Worm (Caenorhabditis elegans) whole organism, L4 larva: ENCODE data around the gene F28B1.2.
A peak's percentile ranks its signal among the peaks of the same experiment; 100 is the strongest.

ENCODE experiments used
- F10B5.3 ChIP-seq: sonication (generic microtip); optimal IDR thresholded peaks from 2 replicates; lab custom pipeline; 2016; ENCODE audit warnings: mild to moderate bottlenecking, missing genetic modification characterization, missing compliant biosample characterization
- Y105C5A.15 ChIP-seq: fragments of 200-800 bp; sonication (Bioruptor generic); IDR thresholded peaks from 2 replicates; pipeline ENCODE4 v1.3.6; 2022; ENCODE audit warnings: missing genetic modification characterization, missing compliant biosample characterization
- Y48G9A.11 ChIP-seq: fragments of 200-800 bp; sonication (Bioruptor generic); IDR thresholded peaks from 2 replicates; pipeline ENCODE4 v1.3.6; 2022; ENCODE audit warnings: missing genetic modification reagents, missing genetic modification characterization, missing compliant biosample characterization
- Y5F2A.4 ChIP-seq: fragments of 200-800 bp; sonication (Bioruptor generic); optimal IDR thresholded peaks from 2 replicates; lab custom pipeline; 2018; ENCODE audit warnings: mild to moderate bottlenecking, missing genetic modification characterization, missing compliant biosample characterization
- ZK546.5 ChIP-seq, 2 experiments: sonication (generic microtip); optimal IDR thresholded peaks; 2 replicates each; lab custom pipeline; 2017; ENCODE audit warnings: missing biosample characterization in 2 of 2, missing genetic modification characterization in 2 of 2
- ceh-20 ChIP-seq: fragments of 200-800 bp; sonication (Bioruptor generic); IDR thresholded peaks from 2 replicates; pipeline ENCODE4 v1.3.6; 2022; ENCODE audit warnings: missing genetic modification reagents, missing genetic modification characterization, missing compliant biosample characterization
- ceh-62 ChIP-seq: sonication (generic microtip); optimal IDR thresholded peaks from 2 replicates; lab custom pipeline; 2017; ENCODE audit warnings: missing biosample characterization, missing genetic modification characterization
- cey-2 ChIP-seq: sonication (generic microtip); optimal IDR thresholded peaks from 3 replicates; lab custom pipeline; 2017; ENCODE audit warnings: missing genetic modification characterization, mild to moderate bottlenecking, missing compliant biosample characterization, antibody characterized with exemption, borderline replicate concordance; ENCODE audit not compliant: insufficient read depth
- daf-12 ChIP-seq: fragments of 150-350 bp; optimal IDR thresholded peaks from 2 replicates; lab custom pipeline; 2014; ENCODE audit warnings: missing biosample characterization, missing genetic modification reagents, missing genetic modification characterization
- dmd-9 ChIP-seq: fragments of 200-800 bp; sonication (Bioruptor generic); IDR thresholded peaks from 2 replicates; pipeline ENCODE4 v1.3.6; 2022; ENCODE audit warnings: missing genetic modification reagents, missing genetic modification characterization, missing compliant biosample characterization
- dpl-1 ChIP-seq: fragments of 150-350 bp; optimal IDR thresholded peaks from 2 replicates; lab custom pipeline; 2014; ENCODE audit warnings: missing biosample characterization, missing genetic modification reagents, missing genetic modification characterization
- duxl-1 ChIP-seq: sonication (generic microtip); optimal IDR thresholded peaks from 2 replicates; lab custom pipeline; 2016; ENCODE audit warnings: mild to moderate bottlenecking, missing genetic modification characterization, moderate library complexity, missing compliant biosample characterization; ENCODE audit not compliant: poor library complexity
- dve-1 ChIP-seq: sonication (generic microtip); optimal IDR thresholded peaks from 2 replicates; lab custom pipeline; 2017; ENCODE audit warnings: antibody characterized with exemption, mild to moderate bottlenecking, missing genetic modification characterization, missing compliant biosample characterization; ENCODE audit not compliant: insufficient read depth
- hlh-11 ChIP-seq: fragments of 200-800 bp; sonication (Bioruptor generic); optimal IDR thresholded peaks from 2 replicates; lab custom pipeline; 2018; ENCODE audit warnings: mild to moderate bottlenecking, missing genetic modification characterization, missing compliant biosample characterization
- hmg-1.1 ChIP-seq: fragments of 200-800 bp; sonication (Bioruptor generic); IDR thresholded peaks from 2 replicates; pipeline ENCODE4 v1.3.6; 2022; ENCODE audit warnings: missing genetic modification reagents, missing genetic modification characterization, missing compliant biosample characterization
- lin-15B ChIP-seq: fragments of 150-350 bp; sonication (generic microtip); optimal IDR thresholded peaks from 3 replicates; lab custom pipeline; 2014; ENCODE audit warnings: missing biosample characterization, missing genetic modification characterization
- madf-5 ChIP-seq, 2 experiments: fragments of 200-800 bp; sonication (Bioruptor generic); IDR thresholded peaks; 2 replicates each; pipeline ENCODE4 v1.3.6; 2022; ENCODE audit warnings: missing compliant biosample characterization in 2 of 2, missing genetic modification characterization in 2 of 2
- mdt-29 ChIP-seq: fragments of 200-800 bp; sonication (Bioruptor generic); IDR thresholded peaks from 2 replicates; pipeline ENCODE4 v1.3.6; 2022; ENCODE audit warnings: missing genetic modification reagents, missing genetic modification characterization, missing compliant biosample characterization
- nhr-111 ChIP-seq: fragments of 200-800 bp; sonication (Bioruptor generic); optimal IDR thresholded peaks from 2 replicates; lab custom pipeline; 2018; ENCODE audit warnings: mild to moderate bottlenecking, missing genetic modification characterization, missing compliant biosample characterization
- nhr-25 ChIP-seq: sonication (generic microtip); optimal IDR thresholded peaks from 2 replicates; lab custom pipeline; 2017; ENCODE audit warnings: missing genetic modification characterization, mild to moderate bottlenecking, missing compliant biosample characterization, antibody characterized with exemption, moderate library complexity, borderline replicate concordance; ENCODE audit not compliant: insufficient read depth
- nhr-41 ChIP-seq: fragments of 200-800 bp; sonication (Bioruptor generic); IDR thresholded peaks from 2 replicates; pipeline ENCODE4 v1.3.6; 2022; ENCODE audit warnings: missing genetic modification reagents, missing genetic modification characterization, missing compliant biosample characterization
- nhr-42 ChIP-seq: fragments of 200-800 bp; sonication (Bioruptor generic); IDR thresholded peaks from 2 replicates; pipeline ENCODE4 v1.3.6; 2022; ENCODE audit warnings: missing genetic modification characterization, missing compliant biosample characterization
- php-3 ChIP-seq: fragments of 200-800 bp; sonication (Bioruptor generic); IDR thresholded peaks from 2 replicates; pipeline ENCODE4 v1.3.6; 2022; ENCODE audit warnings: missing genetic modification reagents, missing genetic modification characterization, missing compliant biosample characterization
- tra-1 ChIP-seq: fragments of 200-800 bp; sonication (Bioruptor generic); IDR thresholded peaks from 2 replicates; pipeline ENCODE4 v1.3.6; 2022; ENCODE audit warnings: missing genetic modification reagents, missing genetic modification characterization, missing compliant biosample characterization
- unc-39 ChIP-seq: sonication (generic microtip); optimal IDR thresholded peaks from 2 replicates; lab custom pipeline; 2017; ENCODE audit warnings: missing biosample characterization, missing genetic modification characterization
- unc-62 ChIP-seq, 3 experiments: fragments of 150-350 bp in 1 of 3; sonication (generic microtip); optimal IDR thresholded peaks in 2 of 3; peaks in 1 of 3; 1 replicate in 1 of 3; 2 replicates in 2 of 3; lab custom pipeline; 2014 to 2017; ENCODE audit warnings: missing biosample characterization in 3 of 3, missing genetic modification characterization in 3 of 3, missing genetic modification reagents in 3 of 3, missing genotype in 1 of 3
- zag-1 ChIP-seq: fragments of 150-350 bp; optimal IDR thresholded peaks from 2 replicates; lab custom pipeline; 2014; ENCODE audit warnings: missing biosample characterization, missing genetic modification characterization
- zfp-2 ChIP-seq: sonication (generic microtip); optimal IDR thresholded peaks from 2 replicates; lab custom pipeline; 2016; ENCODE audit warnings: mild to moderate bottlenecking, missing genetic modification characterization, missing compliant biosample characterization
- zip-11 ChIP-seq: fragments of 200-800 bp; sonication (Bioruptor generic); IDR thresholded peaks from 2 replicates; pipeline ENCODE4 v1.3.6; 2022; ENCODE audit warnings: missing genetic modification characterization, missing compliant biosample characterization
- ztf-11 ChIP-seq: fragments of 150-350 bp; optimal IDR thresholded peaks from 2 replicates; lab custom pipeline; 2014; ENCODE audit warnings: missing biosample characterization, missing genetic modification characterization
- ztf-7 ChIP-seq: fragments of 150-350 bp; optimal IDR thresholded peaks from 2 replicates; lab custom pipeline; 2014; ENCODE audit warnings: missing biosample characterization, missing genetic modification characterization

Gene F28B1.2

DNA sequence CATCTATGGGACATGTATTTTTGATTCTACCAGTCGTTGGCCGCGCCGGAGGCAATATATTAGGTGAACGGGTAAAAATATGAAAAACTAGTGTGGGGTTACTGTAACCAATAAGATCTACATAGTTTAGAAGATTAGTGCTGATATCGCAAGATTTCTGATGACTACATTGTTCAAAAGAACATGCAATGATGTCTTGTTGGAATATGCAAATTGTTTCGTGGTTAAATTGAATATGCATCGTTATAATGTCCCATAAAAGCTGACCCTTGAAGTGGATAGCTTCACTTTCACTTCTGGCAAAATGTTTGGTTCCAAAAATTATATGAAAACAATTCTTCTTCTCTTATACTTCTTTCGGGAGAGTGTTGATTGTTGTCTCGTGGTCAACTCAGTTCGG lies at the start of gene F28B1.2:
F28B1.2 (plus strand) TSS at position 301 of the 400 bp plus-strand sequence.
- TF ChIP-seq nhr-41 (GFP tag; lab: Robert Waterston, UW), result no peak
- TF ChIP-seq ceh-20 (GFP tag; lab: Robert Waterston, UW), result no peak

DNA sequence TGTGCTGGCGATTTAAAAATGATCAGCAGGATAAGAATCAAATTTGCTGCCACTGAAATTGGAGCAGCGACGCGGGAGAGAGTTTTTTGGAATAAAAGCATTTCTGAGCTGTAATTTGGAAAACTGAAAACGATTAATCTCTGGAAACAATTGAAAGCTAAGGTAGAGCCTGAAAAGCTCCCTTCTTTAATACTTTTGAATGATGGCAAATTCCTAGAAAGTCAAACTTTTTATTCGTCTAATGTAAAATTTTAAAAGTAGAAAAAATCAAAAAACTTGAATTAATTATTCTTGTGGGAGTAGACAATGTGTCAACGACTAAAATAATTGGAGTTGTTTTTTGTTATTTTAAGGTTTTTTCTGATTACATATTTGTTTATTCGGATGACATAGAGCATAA lies 44.4 kb upstream of the F28B1.2 start, which contains the start of gene str-217:
str-217 (minus strand) TSS at position 101 of the 400 bp plus-strand sequence.
- no peak for TF ChIP-seq dve-1 (tag; lab: Kevin White, UChicago)
- no peak for TF ChIP-seq daf-12
- no peak for TF ChIP-seq tra-1
- no peak for TF ChIP-seq Y48G9A.11 (GFP tag; lab: Robert Waterston, UW)
- TF ChIP-seq ztf-7 (tag; lab: Kevin White, UChicago), result no peak
- no peak for TF ChIP-seq zag-1 (tag; lab: Kevin White, UChicago)
- TF ChIP-seq duxl-1 (tag; lab: Kevin White, UChicago), result no peak
- TF ChIP-seq lin-15B, result no peak
- TF ChIP-seq php-3, result no peak
- no peak for TF ChIP-seq zip-11 (GFP tag; lab: Robert Waterston, UW)
- no peak for TF ChIP-seq nhr-111 (GFP tag; lab: Kevin White, UChicago)
- no peak for TF ChIP-seq Y105C5A.15 (GFP tag; lab: Robert Waterston, UW)
- TF ChIP-seq hmg-1.1 (GFP tag; lab: Robert Waterston, UW), result no peak
- no peak for TF ChIP-seq F10B5.3 (tag; lab: Kevin White, UChicago)
- TF ChIP-seq unc-39, result no peak
- TF ChIP-seq madf-5 (GFP tag; IDR thresholded peaks at IDR 0.05; lab: Robert Waterston, UW), result no peak
- no peak for TF ChIP-seq mdt-29 (GFP tag; lab: Robert Waterston, UW)
- no peak for TF ChIP-seq dmd-9 (GFP tag; lab: Robert Waterston, UW)

- TF ChIP-seq ZK546.5 (tag; optimal IDR thresholded peaks at IDR 0.05; lab: Kevin White, UChicago), result no peak
- peak in 1 of 2 experiments; percentile 92 for TF ChIP-seq unc-62 (GFP tag; optimal IDR thresholded peaks at IDR 0.05 in 1 of 2; lab: Kevin White, UChicago)
- no peak for TF ChIP-seq unc-62 (tag; optimal IDR thresholded peaks at IDR 0.05; lab: Kevin White, UChicago)
Measured at ce11 chrV:17000635-17001034, 44.0 kb upstream of the F28B1.2 start.

DNA sequence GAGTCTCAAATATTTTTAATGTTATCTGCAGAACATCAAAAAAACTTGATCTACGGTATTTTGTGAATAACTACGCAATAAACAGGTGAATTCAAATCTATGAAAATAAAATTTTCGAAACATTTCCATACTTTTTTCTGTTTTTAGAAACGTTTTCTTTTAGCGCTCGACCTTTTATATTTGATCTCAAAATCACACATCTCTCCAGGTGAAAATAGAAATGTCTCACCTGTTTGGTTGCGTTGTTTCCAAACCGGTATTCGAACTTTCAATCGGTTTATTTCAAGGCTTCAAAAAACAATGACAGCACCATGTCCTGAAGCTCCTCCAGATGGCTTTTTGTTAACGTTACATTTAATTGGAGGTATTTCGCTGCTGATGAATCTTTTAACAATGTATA lies 43.4 kb upstream of the F28B1.2 start, which contains the start of gene sri-9:
sri-9 (plus strand) TSS at position 301 of the 400 bp plus-strand sequence.
- TF ChIP-seq unc-39 (no peak), ztf-11 (tag; lab: Kevin White, UChicago) (no peak), hmg-1.1 (GFP tag; lab: Robert Waterston, UW) (no peak)
- TF ChIP-seq, all 104 proteins: peak for 0

DNA sequence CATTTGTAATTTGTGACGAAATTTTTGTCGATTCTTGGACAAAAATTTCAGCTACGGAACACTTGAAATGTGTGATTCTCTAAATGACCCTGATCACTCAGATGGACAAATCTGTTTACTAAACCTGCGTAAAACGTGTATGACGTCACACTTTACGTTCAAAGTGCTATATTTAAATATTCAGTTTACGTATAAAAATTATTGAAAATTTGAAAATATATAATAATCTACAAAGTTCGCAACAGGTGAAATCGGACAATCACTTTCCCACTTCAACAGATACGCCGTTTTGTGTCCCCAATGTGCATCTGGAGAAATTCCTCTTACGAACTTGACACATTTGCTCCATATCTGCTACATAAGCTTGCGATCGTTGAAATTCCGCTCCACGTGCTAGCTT lies 39.4 kb upstream of the F28B1.2 start, which contains the start of gene srh-131:
srh-131 (plus strand) TSS at position 301 of the 400 bp plus-strand sequence.
- TF ChIP-seq zfp-2 (tag; lab: Kevin White, UChicago), result no peak
- no peak for TF ChIP-seq cey-2 (tag; lab: Kevin White, UChicago)
- TF ChIP-seq Y5F2A.4 (GFP tag; lab: Kevin White, UChicago), result no peak
- TF ChIP-seq nhr-25 (tag; lab: Kevin White, UChicago), result no peak
- TF ChIP-seq nhr-42 (GFP tag; lab: Robert Waterston, UW), result no peak
- no peak for TF ChIP-seq tra-1
- TF ChIP-seq hlh-11, result no peak
- TF ChIP-seq dpl-1 (GFP tag; lab: Kevin White, UChicago), result no peak

DNA sequence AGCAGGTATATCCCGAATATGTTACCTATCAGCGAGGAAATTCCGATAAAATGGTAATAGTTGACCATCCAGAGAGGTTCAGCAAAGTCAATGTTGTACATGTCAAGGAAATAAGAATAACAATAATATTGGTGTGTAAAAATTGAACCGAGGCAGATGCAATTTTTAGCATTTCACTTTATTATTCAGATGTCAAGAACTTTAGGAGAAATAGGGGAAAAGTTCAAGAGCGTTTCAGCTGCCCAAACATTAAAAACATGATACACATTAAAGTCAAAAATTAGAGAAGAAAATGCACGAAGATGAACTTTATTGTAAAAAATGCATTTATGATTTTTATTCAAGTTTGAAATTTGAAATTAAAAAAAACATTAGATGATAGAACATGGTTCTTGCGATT lies 36.3 kb upstream of the F28B1.2 start, which contains the start of gene sri-69:
sri-69 (minus strand) TSS at position 101 of the 400 bp plus-strand sequence.
- TF ChIP-seq unc-62 (GFP tag; optimal IDR thresholded peaks at IDR 0.05 in 1 of 2; lab: Kevin White, UChicago), result peak in 1 of 2 experiments; percentile 21
- TF ChIP-seq unc-62 (tag; optimal IDR thresholded peaks at IDR 0.05; lab: Kevin White, UChicago), result no peak
- no peak for TF ChIP-seq ceh-62
